Worm (Caenorhabditis elegans) whole organism, mixed stage, embryonic: ENCODE results near the gene gpr-1.

Experiments
- elt-3 ChIP-seq: fragments of 150-350 bp; optimal IDR thresholded peaks from 2 replicates; lab custom pipeline; 2014; ENCODE audit warnings: missing biosample characterization, missing genetic modification characterization
- lin-13 ChIP-seq: fragments of 150-350 bp; optimal IDR thresholded peaks from 2 replicates; lab custom pipeline; 2014; ENCODE audit warnings: missing biosample characterization, missing genetic modification characterization
- mab-5 ChIP-seq: fragments of 150-350 bp; optimal IDR thresholded peaks from 2 replicates; lab custom pipeline; 2014; ENCODE audit warnings: missing biosample characterization, missing genetic modification characterization
- mls-2 ChIP-seq: sonication (generic microtip); optimal IDR thresholded peaks from 2 replicates; lab custom pipeline; 2016; ENCODE audit warnings: mild to moderate bottlenecking, missing genetic modification characterization, moderate library complexity, missing compliant biosample characterization
- nhr-76 ChIP-seq: sonication (generic microtip); optimal IDR thresholded peaks from 2 replicates; lab custom pipeline; 2017; ENCODE audit warnings: missing biosample characterization, missing genetic modification characterization
- snpc-4 ChIP-seq: fragments of 150-350 bp; optimal IDR thresholded peaks from 2 replicates; lab custom pipeline; 2014; ENCODE audit warnings: missing biosample characterization, missing genetic modification characterization
- unc-62 ChIP-seq: fragments of 150-350 bp; optimal IDR thresholded peaks from 2 replicates; lab custom pipeline; 2014; ENCODE audit warnings: missing biosample characterization, missing genetic modification reagents, missing genetic modification characterization
- ztf-11 ChIP-seq: fragments of 150-350 bp; optimal IDR thresholded peaks from 2 replicates; lab custom pipeline; 2014; ENCODE audit warnings: missing biosample characterization, missing genetic modification characterization

DNA sequence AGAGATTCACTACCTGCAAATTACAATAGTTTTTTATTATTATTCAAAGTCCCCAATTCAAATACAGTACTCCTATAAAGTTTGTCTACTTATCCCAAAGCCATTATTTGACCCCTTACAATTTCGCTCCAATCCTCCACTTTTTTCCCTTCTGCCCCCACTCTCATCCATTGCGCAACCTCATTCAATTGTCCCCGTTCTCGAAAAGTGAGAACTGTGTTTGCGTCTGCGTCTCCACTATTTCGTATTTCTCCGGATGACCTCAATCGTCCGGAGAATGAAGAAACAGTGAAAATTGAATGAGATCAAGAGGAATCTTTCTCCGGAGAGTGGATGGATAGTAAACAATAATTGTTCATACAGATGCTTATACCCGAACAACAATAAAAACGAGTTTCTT, 32.0 kb upstream of the gpr-1 start:
- no peak for TF ChIP-seq unc-62
- no peak for TF ChIP-seq ztf-11 (tag; lab: Kevin White, UChicago)
- TF ChIP-seq nhr-76 (tag; lab: Kevin White, UChicago): no peak
- no peak for TF ChIP-seq mab-5
- no peak for TF ChIP-seq mls-2 (tag; lab: Kevin White, UChicago)
- no peak for TF ChIP-seq lin-13 (tag; lab: Kevin White, UChicago)
- TF ChIP-seq elt-3 (tag; lab: Kevin White, UChicago): no peak
- TF ChIP-seq snpc-4 (tag; lab: Kevin White, UChicago): no peak
